Fruit fly (Drosophila melanogaster) whole organism, wandering third instar larva: ENCODE data around the gene SdicA.

ENCODE experiments used
- Abd-B ChIP-seq: fragments of >200 bp; optimal IDR thresholded peaks from 2 replicates; lab custom pipeline; 2017; ENCODE audit warnings: missing biosample characterization, missing genetic modification characterization
- Dfd ChIP-seq: fragments of >200 bp; optimal IDR thresholded peaks from 2 replicates; lab custom pipeline; 2017; ENCODE audit warnings: missing biosample characterization, missing genetic modification characterization
- Hr78 ChIP-seq: fragments of >200 bp; optimal IDR thresholded peaks from 2 replicates; lab custom pipeline; 2017; ENCODE audit warnings: missing biosample characterization, missing genetic modification characterization
- Mio ChIP-seq: sonication (Bioruptor generic); optimal IDR thresholded peaks from 2 replicates; lab custom pipeline; 2016; ENCODE audit warnings: missing biosample characterization, missing genetic modification characterization
- Vsx2 ChIP-seq: fragments of 200-300, 225-300 bp; sonication (Bioruptor generic); optimal IDR thresholded peaks from 2 replicates; lab custom pipeline; 2018; ENCODE audit warnings: missing biosample characterization, missing genetic modification characterization; ENCODE audit not compliant: partially characterized antibody
- br ChIP-seq: fragments of 200-800 bp; sonication (Bioruptor generic); optimal IDR thresholded peaks from 2 replicates; lab custom pipeline; 2016; ENCODE audit warnings: missing biosample characterization, missing genetic modification characterization
- pan ChIP-seq: fragments of >200 bp; optimal IDR thresholded peaks from 2 replicates; lab custom pipeline; 2017
- psq ChIP-seq: fragments of 200-800 bp; sonication (Bioruptor generic); optimal IDR thresholded peaks from 3 replicates; lab custom pipeline; 2017; ENCODE audit warnings: missing biosample characterization, mild to moderate bottlenecking, missing genetic modification characterization, moderate library complexity
- rgr ChIP-seq: fragments of 200-800 bp; sonication (Bioruptor generic); optimal IDR thresholded peaks from 3 replicates; lab custom pipeline; 2016; ENCODE audit warnings: missing biosample characterization, mild to moderate bottlenecking, missing genetic modification characterization
- usp ChIP-seq: fragments of >200 bp; optimal IDR thresholded peaks from 2 replicates; lab custom pipeline; 2017; ENCODE audit warnings: missing biosample characterization, missing genetic modification characterization

DNA sequence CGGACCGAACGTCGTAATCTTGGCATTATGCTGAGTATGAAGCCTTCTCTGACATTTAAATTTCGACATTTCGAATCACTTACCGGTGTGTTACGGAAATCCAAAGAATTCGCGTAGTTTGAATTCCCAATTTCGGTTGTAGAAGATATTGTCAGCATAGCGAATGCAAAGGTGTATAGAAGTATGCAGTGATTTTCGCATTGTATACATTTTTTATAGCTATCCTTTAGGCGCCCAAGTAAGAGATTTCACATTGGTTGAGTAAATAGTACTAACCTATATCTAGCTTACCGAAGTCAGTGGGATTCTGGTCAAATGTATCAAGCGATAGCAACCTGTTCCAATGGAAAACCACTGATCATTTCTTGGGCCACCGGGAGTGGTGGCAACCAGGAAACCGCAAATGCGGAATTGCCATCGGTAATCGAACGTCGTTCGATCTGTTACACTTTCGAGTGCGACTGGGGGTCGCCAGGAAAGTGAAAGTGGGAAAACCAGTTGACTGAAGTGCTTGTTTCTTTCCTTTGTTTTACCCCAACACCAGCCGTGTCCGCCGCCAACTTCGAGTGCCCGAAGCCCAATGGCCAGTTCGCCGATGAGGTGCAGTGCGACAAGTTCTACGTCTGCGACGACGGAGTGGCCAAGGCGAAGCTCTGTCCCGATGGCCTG is 38.9 kb upstream of the SdicA start:
- TF ChIP-seq Vsx2 (no peak), pan (no peak), Hr78 (GFP tag; lab: Kevin White, UChicago) (no peak), Abd-B (GFP tag; lab: Kevin White, UChicago) (no peak), br (no peak), usp (GFP tag; lab: Kevin White, UChicago) (no peak), Mio (no peak), rgr (GFP tag; lab: Kevin White, UChicago) (no peak), psq (GFP tag; lab: Kevin White, UChicago) (no peak), Dfd (GFP tag; lab: Kevin White, UChicago) (no peak)
